Worm (Caenorhabditis elegans) whole organism, L1 larva: Measurements from ENCODE around the gene F23H11.5.

Experiments used
- C16A3.4 ChIP-seq: fragments of 150-350 bp; optimal IDR thresholded peaks from 2 replicates; lab custom pipeline; 2014; ENCODE audit warnings: missing biosample characterization, missing genetic modification characterization
- aha-1 ChIP-seq: fragments of 150-350 bp; optimal IDR thresholded peaks from 2 replicates; lab custom pipeline; 2014; ENCODE audit warnings: missing biosample characterization, missing genetic modification characterization
- alr-1 ChIP-seq: fragments of 200-800 bp; sonication (Bioruptor generic); optimal IDR thresholded peaks from 2 replicates; lab custom pipeline; 2018; ENCODE audit warnings: borderline replicate concordance, mild to moderate bottlenecking, missing genetic modification characterization, missing compliant biosample characterization
- aly-2 ChIP-seq: fragments of 150-350 bp; optimal IDR thresholded peaks from 2 replicates; lab custom pipeline; 2014; ENCODE audit warnings: missing biosample characterization, missing genetic modification characterization
- blmp-1 ChIP-seq: fragments of 150-350 bp; optimal IDR thresholded peaks from 2 replicates; lab custom pipeline; 2014; ENCODE audit warnings: missing biosample characterization, missing genetic modification characterization
- ceh-63 ChIP-seq: fragments of 200-800 bp; sonication (Bioruptor generic); optimal IDR thresholded peaks from 2 replicates; lab custom pipeline; 2018; ENCODE audit warnings: mild to moderate bottlenecking, missing genetic modification characterization, missing compliant biosample characterization
- ceh-88 ChIP-seq: fragments of 200-800 bp; sonication (Bioruptor generic); IDR thresholded peaks from 2 replicates; pipeline ENCODE4 v1.3.6; 2022; ENCODE audit warnings: missing genetic modification characterization, missing compliant biosample characterization
- dpl-1 ChIP-seq, 3 experiments: fragments of 150-350 bp in 2 of 3; sonication (generic microtip) in 1 of 3; optimal IDR thresholded peaks; 2 replicates each; lab custom pipeline; 2014 to 2017; ENCODE audit warnings: missing biosample characterization in 3 of 3, missing genetic modification characterization in 3 of 3, missing genetic modification reagents in 3 of 3
- efl-1 ChIP-seq, 4 experiments: fragments of 150-350 bp; optimal IDR thresholded peaks in 3 of 4; peaks in 1 of 4; 1 replicate in 1 of 4; 2 replicates in 3 of 4; lab custom pipeline; 2014; ENCODE audit warnings: missing biosample characterization in 2 of 4, missing genetic modification characterization in 2 of 4, missing genetic modification reagents in 2 of 4
- egl-13 ChIP-seq: sonication (generic microtip); optimal IDR thresholded peaks from 2 replicates; lab custom pipeline; 2016; ENCODE audit warnings: missing genotype, missing genetic modification reagents, missing genetic modification characterization, missing compliant biosample characterization
- ets-5 ChIP-seq: fragments of 200-800 bp; sonication (Bioruptor generic); IDR thresholded peaks from 2 replicates; pipeline ENCODE4 v1.3.6; 2022; ENCODE audit warnings: missing genetic modification characterization, missing compliant biosample characterization
- fkh-10 ChIP-seq: sonication (generic microtip); optimal IDR thresholded peaks from 2 replicates; lab custom pipeline; 2017; ENCODE audit warnings: missing biosample characterization, missing genetic modification reagents, missing genetic modification characterization
- fkh-4 ChIP-seq: sonication (generic microtip); optimal IDR thresholded peaks from 2 replicates; lab custom pipeline; 2016; ENCODE audit warnings: missing compliant biosample characterization, missing genetic modification characterization, borderline replicate concordance
- fkh-8 ChIP-seq: sonication (generic microtip); optimal IDR thresholded peaks from 2 replicates; lab custom pipeline; 2016; ENCODE audit warnings: mild to moderate bottlenecking, missing genetic modification characterization, missing compliant biosample characterization
- grh-1 ChIP-seq: fragments of 200-800 bp; sonication (Bioruptor generic); IDR thresholded peaks from 2 replicates; pipeline ENCODE4 v1.3.6; 2022; ENCODE audit warnings: missing genetic modification reagents, missing genetic modification characterization, missing compliant biosample characterization
- hlh-17 ChIP-seq: fragments of 200-800 bp; sonication (Bioruptor generic); optimal IDR thresholded peaks from 2 replicates; lab custom pipeline; 2018; ENCODE audit warnings: missing genetic modification characterization, mild to moderate bottlenecking, missing compliant biosample characterization, moderate library complexity, borderline replicate concordance
- hlh-4 ChIP-seq: sonication (generic microtip); optimal IDR thresholded peaks from 2 replicates; lab custom pipeline; 2016; ENCODE audit warnings: mild to moderate bottlenecking, missing genetic modification characterization, missing compliant biosample characterization
- isw-1 ChIP-seq: fragments of 200-800 bp; sonication (Bioruptor generic); IDR thresholded peaks from 2 replicates; pipeline ENCODE4 v1.3.6; 2022; ENCODE audit warnings: missing genetic modification characterization, missing compliant biosample characterization
- jun-1 ChIP-seq: fragments of 150-350 bp; optimal IDR thresholded peaks from 2 replicates; lab custom pipeline; 2014; ENCODE audit warnings: missing biosample characterization, missing genetic modification reagents, missing genetic modification characterization
- lin-13 ChIP-seq: fragments of 150-350 bp; optimal IDR thresholded peaks from 2 replicates; lab custom pipeline; 2014; ENCODE audit warnings: missing biosample characterization, missing genetic modification reagents, missing genetic modification characterization
- lin-14 ChIP-seq: fragments of 200-800 bp; sonication (Bioruptor generic); optimal IDR thresholded peaks from 2 replicates; lab custom pipeline; 2018; ENCODE audit warnings: mild to moderate bottlenecking, missing genetic modification characterization, moderate library complexity, missing compliant biosample characterization
- lin-15B ChIP-seq: fragments of 150-350 bp; sonication (generic microtip); optimal IDR thresholded peaks from 3 replicates; lab custom pipeline; 2014; ENCODE audit warnings: missing biosample characterization, missing genetic modification characterization
- lin-35 ChIP-seq, 2 experiments: fragments of 150-350 bp; optimal IDR thresholded peaks; 2 replicates each; lab custom pipeline; 2014; ENCODE audit warnings: missing biosample characterization in 2 of 2, missing genetic modification characterization in 2 of 2, missing genetic modification reagents in 2 of 2
- mab-9 ChIP-seq: fragments of 200-800 bp; sonication (Bioruptor generic); IDR thresholded peaks from 2 replicates; pipeline ENCODE4 v1.3.6; 2022; ENCODE audit warnings: missing genetic modification reagents, missing genetic modification characterization, missing compliant biosample characterization
- mdl-1 ChIP-seq, 2 experiments: fragments of 150-350 bp; optimal IDR thresholded peaks; 2 replicates each; lab custom pipeline; 2014 to 2017; ENCODE audit warnings: missing biosample characterization in 2 of 2, missing genetic modification characterization in 2 of 2, inconsistent platforms in 1 of 2
- mep-1 ChIP-seq: fragments of 150-350 bp; optimal IDR thresholded peaks from 2 replicates; lab custom pipeline; 2014; ENCODE audit warnings: missing biosample characterization, missing genetic modification characterization
- nhr-20 ChIP-seq: sonication (generic microtip); optimal IDR thresholded peaks from 2 replicates; lab custom pipeline; 2016; ENCODE audit warnings: mild to moderate bottlenecking, missing genetic modification characterization, missing compliant biosample characterization
- nhr-237 ChIP-seq: fragments of 150-350 bp; optimal IDR thresholded peaks from 2 replicates; lab custom pipeline; 2014; ENCODE audit warnings: missing biosample characterization, missing genetic modification characterization
- nhr-71 ChIP-seq: sonication (generic microtip); optimal IDR thresholded peaks from 2 replicates; lab custom pipeline; 2016; ENCODE audit warnings: mild to moderate bottlenecking, missing genetic modification characterization, moderate library complexity, missing compliant biosample characterization
- nhr-85 ChIP-seq: sonication (generic microtip); peaks from one replicate; lab custom pipeline; 2016; ENCODE audit warnings: missing genetic modification characterization, inconsistent platforms, missing compliant biosample characterization
- nhr-90 ChIP-seq: sonication (generic microtip); optimal IDR thresholded peaks from 2 replicates; lab custom pipeline; 2016; ENCODE audit warnings: mild to moderate bottlenecking, missing genetic modification characterization, missing compliant biosample characterization; ENCODE audit not compliant: poor library complexity
- pqm-1 ChIP-seq: sonication (generic microtip); optimal IDR thresholded peaks from 3 replicates; lab custom pipeline; 2017; ENCODE audit warnings: missing biosample characterization, missing genetic modification characterization
- rnt-1 ChIP-seq: sonication (generic microtip); optimal IDR thresholded peaks from 2 replicates; lab custom pipeline; 2016; ENCODE audit warnings: mild to moderate bottlenecking, missing genetic modification characterization, moderate library complexity, missing compliant biosample characterization
- skn-1 ChIP-seq: fragments of 150-350 bp; optimal IDR thresholded peaks from 2 replicates; lab custom pipeline; 2014; ENCODE audit warnings: missing biosample characterization, missing genetic modification characterization
- snu-23 ChIP-seq: sonication (generic microtip); optimal IDR thresholded peaks from 2 replicates; lab custom pipeline; 2016; ENCODE audit warnings: missing genetic modification characterization, missing compliant biosample characterization
- sptf-1 ChIP-seq: fragments of 150-350 bp; optimal IDR thresholded peaks from 2 replicates; lab custom pipeline; 2014; ENCODE audit warnings: missing biosample characterization, missing genetic modification characterization
- tlp-1 ChIP-seq: fragments of 150-350 bp; optimal IDR thresholded peaks from 2 replicates; lab custom pipeline; 2014; ENCODE audit warnings: missing biosample characterization, missing genetic modification characterization
- unc-30 ChIP-seq: sonication (generic microtip); optimal IDR thresholded peaks from 2 replicates; lab custom pipeline; 2017; ENCODE audit warnings: missing biosample characterization, missing genetic modification characterization
- unc-86 ChIP-seq: sonication (generic microtip); optimal IDR thresholded peaks from 2 replicates; lab custom pipeline; 2016; ENCODE audit warnings: missing genetic modification characterization, missing compliant biosample characterization
- unc-98 ChIP-seq: fragments of 200-800 bp; sonication (Bioruptor generic); IDR thresholded peaks from 2 replicates; pipeline ENCODE4 v1.3.6; 2022; ENCODE audit warnings: missing genetic modification characterization, missing compliant biosample characterization
- zip-4 ChIP-seq: fragments of 200-800 bp; sonication (Bioruptor generic); optimal IDR thresholded peaks from 2 replicates; lab custom pipeline; 2018; ENCODE audit warnings: mild to moderate bottlenecking, missing genetic modification characterization, moderate library complexity, missing compliant biosample characterization

Gene F23H11.5

DNA sequence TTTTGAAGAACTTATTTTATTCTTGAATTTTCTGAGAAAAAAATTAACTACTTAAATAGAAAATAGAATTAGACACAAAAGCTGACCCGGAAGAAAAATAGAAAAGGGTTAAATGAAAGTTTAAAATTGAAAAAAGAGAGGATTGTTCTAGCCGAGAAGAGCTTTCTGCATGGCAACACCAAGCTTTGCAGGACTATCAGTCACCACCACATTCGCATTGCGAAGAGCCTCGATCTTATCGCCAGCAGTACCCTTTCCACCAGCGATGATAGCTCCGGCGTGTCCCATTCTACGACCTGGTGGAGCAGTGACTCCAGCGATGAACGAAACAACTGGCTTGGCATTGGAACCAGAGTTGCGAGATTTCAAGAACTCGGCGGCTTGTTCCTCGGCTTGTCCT, 10.3 kb downstream of the F23H11.5 start (continued):
- TF ChIP-seq ets-5 (GFP tag; lab: Robert Waterston, UW) = no peak
- no peak for TF ChIP-seq unc-30 (tag; lab: Kevin White, UChicago)

DNA sequence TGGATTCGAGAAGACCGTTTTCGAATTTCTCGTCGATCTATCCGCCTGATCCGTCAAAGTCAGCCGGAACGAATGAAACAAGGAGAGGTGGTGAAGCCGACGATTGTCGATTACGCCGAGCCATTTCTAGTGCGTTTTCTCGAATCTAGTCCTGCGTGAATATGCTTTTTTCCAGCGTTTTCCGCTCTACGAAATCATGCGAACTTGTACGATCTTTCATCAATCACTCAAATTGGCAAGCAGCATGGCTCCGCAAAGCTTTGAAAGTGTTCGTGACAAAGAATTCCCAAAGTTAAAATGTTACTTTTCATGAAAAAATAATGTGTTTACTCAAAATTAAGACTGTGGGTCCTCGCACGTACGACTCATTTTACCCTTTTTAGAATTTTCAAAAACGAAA, 13.5 kb downstream of the F23H11.5 start:
- TF ChIP-seq nhr-20 (tag; lab: Kevin White, UChicago) = no peak
- no peak for TF ChIP-seq aha-1 (tag; lab: Kevin White, UChicago)
- TF ChIP-seq rnt-1 = no peak
- no peak for TF ChIP-seq unc-86 (tag; lab: Kevin White, UChicago)
- no peak for TF ChIP-seq lin-14
- no peak for TF ChIP-seq tlp-1 (tag; lab: Kevin White, UChicago)
- TF ChIP-seq nhr-90 (tag; lab: Kevin White, UChicago) = no peak
- TF ChIP-seq zip-4 (GFP tag; lab: Kevin White, UChicago) = no peak
- TF ChIP-seq blmp-1 = no peak
- no peak for TF ChIP-seq pqm-1 (tag; lab: Kevin White, UChicago)
- TF ChIP-seq grh-1 = no peak
- no peak for TF ChIP-seq lin-13 (GFP tag; lab: Kevin White, UChicago)
- TF ChIP-seq mep-1 (tag; lab: Kevin White, UChicago) = no peak
- TF ChIP-seq jun-1 (tag; lab: Kevin White, UChicago) = no peak

DNA sequence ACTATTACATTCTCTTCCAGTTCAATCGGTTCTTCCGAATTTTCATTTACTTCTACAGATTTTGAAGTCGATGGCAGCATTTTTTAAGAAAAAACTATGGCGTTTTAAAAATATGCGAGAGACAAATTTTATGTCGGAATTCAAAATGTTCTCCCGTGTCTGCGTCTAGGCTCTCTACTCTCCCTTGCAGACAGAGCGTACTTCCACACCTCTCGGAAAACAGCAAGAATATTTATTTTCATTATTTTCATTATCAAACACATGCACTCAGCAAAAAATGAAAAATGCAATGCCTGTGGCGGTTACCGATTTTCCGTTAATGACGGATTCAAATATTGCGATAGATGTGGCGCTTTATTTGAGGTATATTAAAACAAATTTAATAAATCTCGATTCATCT, 14.9 kb downstream of the F23H11.5 start, which contains the start of the genes ztf-18 and F23H11.2:
Gene ztf-18, minus strand, starts transcription at position 188 of the 400 bp plus-strand sequence.
Gene F23H11.2, plus strand, starts transcription at position 223 of the 400 bp plus-strand sequence.
- TF ChIP-seq efl-1 (optimal IDR thresholded peaks at IDR 0.05; lab: Kevin White, UChicago) (no peak), efl-1 (GFP tag; optimal IDR thresholded peaks at IDR 0.05 in 1 of 2; lab: Kevin White, UChicago) (peak; percentile 10 to 71), dpl-1 (GFP tag; optimal IDR thresholded peaks at IDR 0.05; lab: Kevin White, UChicago) (peak in 2 of 3 experiments; percentile 7 to 18), nhr-90 (tag; lab: Kevin White, UChicago) (no peak), hlh-4 (tag; lab: Kevin White, UChicago) (no peak), unc-98 (GFP tag; lab: Robert Waterston, UW) (no peak), nhr-20 (tag; lab: Kevin White, UChicago) (no peak), blmp-1 (peak; percentile 37), lin-15B (tag; lab: Kevin White, UChicago) (peak; percentile 1), fkh-8 (tag; lab: Kevin White, UChicago) (no peak), lin-35 (GFP tag; optimal IDR thresholded peaks at IDR 0.05; lab: Kevin White, UChicago) (peak in 1 of 2 experiments; percentile 43), pqm-1 (tag; lab: Kevin White, UChicago) (no peak), jun-1 (tag; lab: Kevin White, UChicago) (no peak), unc-86 (tag; lab: Kevin White, UChicago) (no peak)

ce11 chrIII:891014-891413, 19.4 kb downstream of the F23H11.5 start, which contains the start of gene T24C4.10:
T24C4.10 (minus strand) TSS chrIII:891243.
- TF ChIP-seq lin-35 (GFP tag; optimal IDR thresholded peaks at IDR 0.05; lab: Kevin White, UChicago) (peak in 1 of 2 experiments; percentile 10), hlh-4 (tag; lab: Kevin White, UChicago) (no peak), snu-23 (no peak)

DNA sequence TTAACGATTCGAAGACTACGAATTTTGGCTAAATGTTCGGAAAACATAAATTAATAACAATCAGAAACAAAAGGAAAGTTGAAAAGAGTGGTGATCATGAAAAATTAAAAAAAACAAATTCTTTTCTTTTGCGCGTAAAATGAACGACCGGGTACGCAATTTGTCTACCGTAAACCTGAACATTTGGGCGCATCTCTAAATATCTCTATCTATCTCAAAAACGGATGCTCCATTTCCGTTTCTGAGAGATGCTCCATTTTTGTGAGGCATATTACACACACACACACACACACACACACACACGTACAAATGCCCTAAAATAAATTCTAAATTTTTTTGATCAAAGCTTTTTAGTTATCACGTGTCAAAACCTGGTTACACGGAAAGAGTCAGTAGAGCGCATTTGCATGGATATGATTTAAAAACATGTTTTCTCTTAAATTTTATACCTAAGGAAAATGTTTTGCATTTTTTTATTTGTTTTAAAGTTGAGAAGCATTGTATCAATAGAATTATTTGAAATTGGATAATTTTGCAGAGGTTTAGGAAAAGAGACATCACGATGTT, 21.3 kb downstream of the F23H11.5 start:
- TF ChIP-seq blmp-1 (no peak), mdl-1 (tag; optimal IDR thresholded peaks at IDR 0.05; lab: Kevin White, UChicago) (peak in 1 of 2 experiments; percentile 1), ceh-63 (GFP tag; lab: Kevin White, UChicago) (no peak), fkh-10 (GFP tag; lab: Kevin White, UChicago) (no peak), sptf-1 (tag; lab: Kevin White, UChicago) (no peak), alr-1 (tag; lab: Kevin White, UChicago) (no peak), C16A3.4 (tag; lab: Kevin White, UChicago) (no peak), aly-2 (tag; lab: Kevin White, UChicago) (no peak), egl-13 (tag; lab: Kevin White, UChicago) (peak; percentile 29), nhr-85 (tag; lab: Kevin White, UChicago) (peak; percentile 7), unc-86 (tag; lab: Kevin White, UChicago) (no peak), mab-9 (GFP tag; lab: Robert Waterston, UW) (no peak), nhr-20 (tag; lab: Kevin White, UChicago) (no peak), isw-1 (GFP tag; lab: Robert Waterston, UW) (no peak), fkh-8 (tag; lab: Kevin White, UChicago) (peak; percentile 59), skn-1 (tag; lab: Kevin White, UChicago) (peak; percentile 0), lin-15B (tag; lab: Kevin White, UChicago) (no peak), nhr-71 (tag; lab: Kevin White, UChicago) (peak; percentile 37), hlh-17 (GFP tag; lab: Kevin White, UChicago) (no peak), nhr-237 (tag; lab: Kevin White, UChicago) (no peak), fkh-4 (tag; lab: Kevin White, UChicago) (no peak), ceh-88 (GFP tag; lab: Robert Waterston, UW) (no peak), dpl-1 (GFP tag; optimal IDR thresholded peaks at IDR 0.05; lab: Kevin White, UChicago) (peak in 1 of 3 experiments; percentile 45), aha-1 (tag; lab: Kevin White, UChicago) (no peak)
